Fruit fly (Drosophila melanogaster): Measurements from ENCODE around the gene CG45075.

The CG45075 gene

dm6 chr2L:6065823-6066222 lies 25.4 kb upstream of the CG45075 start, which contains the start of the genes Fbw5 and CG9147 (continued):
- TF ChIP-seq lov (optimal IDR thresholded peaks at IDR 0.05) (no peak), lov (GFP tag; IDR thresholded peaks at IDR 0.05) (peak; percentile 99), tx (GFP tag; optimal IDR thresholded peaks at IDR 0.05) (peak; percentile 100), hb (GFP tag; IDR thresholded peaks at IDR 0.05; ENCODE audit: partially characterized antibody) (no peak), fru (optimal IDR thresholded peaks at IDR 0.05) (no peak), knrl (GFP tag; IDR thresholded peaks at IDR 0.05; ENCODE audit: partially characterized antibody) (0 out of 3 replicates have a peak, but pooled peaks have one; percentile 20), CG2116 (GFP tag; optimal IDR thresholded peaks at IDR 0.05) (peak; percentile 96), ato (GFP tag; IDR thresholded peaks at IDR 0.05; ENCODE audit: partially characterized antibody) (no peak; the same call in 1 of the 2 replicates), Gug (GFP tag; IDR thresholded peaks at IDR 0.05) (peak; percentile 99), Bteb2 (GFP tag; optimal IDR thresholded peaks at IDR 0.05) (peak; percentile 99), lbe (GFP tag; optimal IDR thresholded peaks at IDR 0.05) (peak; percentile 99), Lhr (GFP tag; optimal IDR thresholded peaks at IDR 0.05) (peak; percentile 98), CG12155 (GFP tag; optimal IDR thresholded peaks at IDR 0.05) (peak; percentile 99), ATbp (GFP tag; optimal IDR thresholded peaks at IDR 0.05) (peak; percentile 100), HLH54F (GFP tag; optimal IDR thresholded peaks at IDR 0.05) (peak; percentile 99), CG7786 (GFP tag; optimal IDR thresholded peaks at IDR 0.05) (peak; percentile 99), peb (GFP tag; IDR thresholded peaks at IDR 0.05) (peak; percentile 99), gsb-n (tag; optimal IDR thresholded peaks at IDR 0.05) (peak; percentile 100), emc (GFP tag; optimal IDR thresholded peaks at IDR 0.05) (peak; percentile 98), CG15073 (GFP tag; optimal IDR thresholded peaks at IDR 0.05) (peak; percentile 92), cad (GFP tag; optimal IDR thresholded peaks at IDR 0.05) (no peak), CG12769 (tag; optimal IDR thresholded peaks at IDR 0.05) (peak; percentile 100), ERR (GFP tag; optimal IDR thresholded peaks at IDR 0.05) (peak; percentile 99), ro (GFP tag; IDR thresholded peaks at IDR 0.05) (peak; percentile 99), gt (GFP tag; IDR thresholded peaks at IDR 0.05) (peak; percentile 98), Rfx (GFP tag; IDR thresholded peaks at IDR 0.05) (peak; percentile 100), scrt (GFP tag; optimal IDR thresholded peaks at IDR 0.05) (peak; percentile 97), CG11696 (GFP tag; IDR thresholded peaks at IDR 0.05) (peak; percentile 96), schlank (tag; optimal IDR thresholded peaks at IDR 0.05) (peak; percentile 99), Hmx (GFP tag; optimal IDR thresholded peaks at IDR 0.05) (peak; percentile 98), hkb (optimal IDR thresholded peaks at IDR 0.05) (no peak), hkb (GFP tag; IDR thresholded peaks at IDR 0.05) (peak; percentile 100), CG7357 (GFP tag; IDR thresholded peaks at IDR 0.05) (peak; percentile 96), CG17328 (GFP tag; IDR thresholded peaks at IDR 0.05) (peak; percentile 100), Atf-2 (GFP tag; optimal IDR thresholded peaks at IDR 0.05) (peak; percentile 99), tio (GFP tag; optimal IDR thresholded peaks at IDR 0.05) (peak; percentile 100), dati (GFP tag; IDR thresholded peaks at IDR 0.05) (peak; percentile 98), CG34224 (GFP tag; IDR thresholded peaks at IDR 0.05; ENCODE audit: partially characterized antibody) (peak; percentile 78), pzg (GFP tag; optimal IDR thresholded peaks at IDR 0.05) (peak; percentile 71), sug (tag; optimal IDR thresholded peaks at IDR 0.05) (peak; percentile 98), CG6683 (GFP tag; optimal IDR thresholded peaks at IDR 0.05) (peak; percentile 96), crol (GFP tag; IDR thresholded peaks at IDR 0.05) (peak; percentile 89), HLHmδ (GFP tag; optimal IDR thresholded peaks at IDR 0.05) (peak; percentile 39), dan (GFP tag; IDR thresholded peaks at IDR 0.05) (peak; percentile 95), bbx (GFP tag; IDR thresholded peaks at IDR 0.05; ENCODE audit: partially characterized antibody) (peak; percentile 70), CG17802 (tag; optimal IDR thresholded peaks at IDR 0.05) (peak; percentile 93), aop (GFP tag; IDR thresholded peaks at IDR 0.05) (peak; percentile 96), Nf-YA (GFP tag; IDR thresholded peaks at IDR 0.05) (peak; percentile 99), ken (GFP tag; IDR thresholded peaks at IDR 0.05) (peak; percentile 100), Ets97D (GFP tag; optimal IDR thresholded peaks at IDR 0.05) (peak; percentile 97), zen2 (GFP tag; IDR thresholded peaks at IDR 0.05; ENCODE audit: partially characterized antibody) (peak; percentile 65; the same call in 2 of the 3 replicates), gfzf (GFP tag; optimal IDR thresholded peaks at IDR 0.05) (peak; percentile 45)

Measured in whole organism, embryonic.